Fruit fly (Drosophila melanogaster): ENCODE results near the gene Cog4.

Gene Cog4

dm6 chr2L:10488484-10489223 lies at the start of gene Cog4, which contains the start of gene CG6144 (continued):
- no peak for TF ChIP-seq CG1647 (GFP tag; optimal IDR thresholded peaks at IDR 0.05)
- no peak for TF ChIP-seq CG13123 (GFP tag; optimal IDR thresholded peaks at IDR 0.05)
- TF ChIP-seq slbo (GFP tag; IDR thresholded peaks at IDR 0.05) = peak; percentile 51; the same call in 1 of the 2 replicates
- peak; percentile 79 for TF ChIP-seq CG2116 (GFP tag; optimal IDR thresholded peaks at IDR 0.05)
- TF ChIP-seq tna (GFP tag; IDR thresholded peaks at IDR 0.05; ENCODE audit: partially characterized antibody) = peak; percentile 62
- TF ChIP-seq chn (GFP tag; optimal IDR thresholded peaks at IDR 0.05) = no peak
- no peak for TF ChIP-seq Adf1 (GFP tag; IDR thresholded peaks at IDR 0.05)
- TF ChIP-seq wdn (GFP tag; IDR thresholded peaks at IDR 0.05) = no peak
- no peak for TF ChIP-seq gcm (GFP tag; optimal IDR thresholded peaks at IDR 0.05)
- TF ChIP-seq aop (GFP tag; IDR thresholded peaks at IDR 0.05) = no peak
- no peak for TF ChIP-seq fd3F (GFP tag; optimal IDR thresholded peaks at IDR 0.05)
- TF ChIP-seq onecut (GFP tag; IDR thresholded peaks at IDR 0.05) = peak; percentile 91
- no peak for TF ChIP-seq schlank (tag; optimal IDR thresholded peaks at IDR 0.05)
- TF ChIP-seq inv (GFP tag; IDR thresholded peaks at IDR 0.05; ENCODE audit: partially characterized antibody) = peak; percentile 68
- no peak for TF ChIP-seq org-1 (GFP tag; optimal IDR thresholded peaks at IDR 0.05)
- no peak for TF ChIP-seq usp (GFP tag; optimal IDR thresholded peaks at IDR 0.05)
- TF ChIP-seq E2f2 (GFP tag; IDR thresholded peaks at IDR 0.05) = peak; percentile 52
- TF ChIP-seq HmgD (GFP tag; optimal IDR thresholded peaks at IDR 0.05) = no peak
- TF ChIP-seq bowl (GFP tag; IDR thresholded peaks at IDR 0.05) = no peak
- peak; percentile 3 for TF ChIP-seq CHES-1-like (GFP tag; optimal IDR thresholded peaks at IDR 0.05)
- no peak for TF ChIP-seq D19B (GFP tag; optimal IDR thresholded peaks at IDR 0.05)
- no peak for TF ChIP-seq CG11398 (GFP tag; optimal IDR thresholded peaks at IDR 0.05)
- TF ChIP-seq ssp (GFP tag; IDR thresholded peaks at IDR 0.05) = no peak
- TF ChIP-seq E2f1 (GFP tag; IDR thresholded peaks at IDR 0.05) = no peak
- TF ChIP-seq CG14667 (GFP tag; IDR thresholded peaks at IDR 0.05) = no peak
- TF ChIP-seq CG18619 (GFP tag; optimal IDR thresholded peaks at IDR 0.05) = no peak
- no peak for TF ChIP-seq tio (GFP tag; optimal IDR thresholded peaks at IDR 0.05)
- no peak for TF ChIP-seq fru (optimal IDR thresholded peaks at IDR 0.05)
- no peak for TF ChIP-seq CG12769 (tag; optimal IDR thresholded peaks at IDR 0.05)
- no peak for TF ChIP-seq CG31388 (GFP tag; optimal IDR thresholded peaks at IDR 0.05)
- TF ChIP-seq caup (GFP tag; optimal IDR thresholded peaks at IDR 0.05; ENCODE audit: severe bottlenecking) = no peak
- TF ChIP-seq gsb (GFP tag; IDR thresholded peaks at IDR 0.05) = no peak
- TF ChIP-seq Aef1 (GFP tag; IDR thresholded peaks at IDR 0.05) = 0 out of 3 replicates have a peak, but pooled peaks have one; percentile 17
- peak; percentile 82 for TF ChIP-seq Scr (GFP tag; IDR thresholded peaks at IDR 0.05; ENCODE audit: partially characterized antibody)
- TF ChIP-seq vvl (GFP tag; IDR thresholded peaks at IDR 0.05) = peak; percentile 44; the same call in 1 of the 2 replicates
- TF ChIP-seq gsb-n (tag; optimal IDR thresholded peaks at IDR 0.05) = no peak
- no peak for TF ChIP-seq CG12942 (GFP tag; optimal IDR thresholded peaks at IDR 0.05)
- no peak for TF ChIP-seq zen (tag; optimal IDR thresholded peaks at IDR 0.05)
- no peak for TF ChIP-seq CG13894 (tag; optimal IDR thresholded peaks at IDR 0.05)
- TF ChIP-seq CG12219 (GFP tag; optimal IDR thresholded peaks at IDR 0.05) = no peak
- TF ChIP-seq tx (GFP tag; optimal IDR thresholded peaks at IDR 0.05) = no peak
- peak; percentile 68 for TF ChIP-seq Elba2 (GFP tag; optimal IDR thresholded peaks at IDR 0.05)
- TF ChIP-seq Spps (tag; optimal IDR thresholded peaks at IDR 0.05) = no peak
- TF ChIP-seq trem (tag; optimal IDR thresholded peaks at IDR 0.05) = peak; percentile 57
- no peak for TF ChIP-seq CG34376 (GFP tag; optimal IDR thresholded peaks at IDR 0.05)
- no peak for TF ChIP-seq CG17568 (GFP tag; optimal IDR thresholded peaks at IDR 0.05)
- TF ChIP-seq CG2889 (GFP tag; IDR thresholded peaks at IDR 0.05) = no peak
- no peak for TF ChIP-seq CG7745 (tag; optimal IDR thresholded peaks at IDR 0.05)
- no peak for TF ChIP-seq unpg (GFP tag; optimal IDR thresholded peaks at IDR 0.05)
- TF ChIP-seq Myb (GFP tag; optimal IDR thresholded peaks at IDR 0.05) = no peak
- TF ChIP-seq bcd (GFP tag; optimal IDR thresholded peaks at IDR 0.05) = no peak

All from whole organism, embryonic.